Fruit fly (Drosophila melanogaster): Measurements from ENCODE around the gene Pdh.

- TF ChIP-seq psq (optimal IDR thresholded peaks at IDR 0.05) = no peak
- no peak for TF ChIP-seq h (optimal IDR thresholded peaks at IDR 0.05)
- TF ChIP-seq Sin3A (optimal IDR thresholded peaks at IDR 0.05) = no peak
- TF ChIP-seq Myc (optimal IDR thresholded peaks at IDR 0.05) = no peak
- no peak for TF ChIP-seq ttk (optimal IDR thresholded peaks at IDR 0.05)
Measured at dm6 chr3L:16317724-16318123, 36.4 kb downstream of the Pdh start, which contains the start of gene Nplp3.

All from Kc167 (cell line).